Fruit fly (Drosophila melanogaster): ENCODE measurements around the gene CG10555.
A peak's percentile ranks its signal among the peaks of the same experiment; 100 is the strongest.

The CG10555 gene

dm6 chrX:8412197-8413160 lies 13.7 kb downstream of the CG10555 start (continued):
- no peak for TF ChIP-seq CG1832 (GFP tag; optimal IDR thresholded peaks at IDR 0.05)
- no peak for TF ChIP-seq unc-4 (GFP tag; IDR thresholded peaks at IDR 0.05; ENCODE audit: partially characterized antibody)
- TF ChIP-seq fu2 (GFP tag; optimal IDR thresholded peaks at IDR 0.05) = no peak
- TF ChIP-seq Fer1 (GFP tag; optimal IDR thresholded peaks at IDR 0.05) = no peak
- TF ChIP-seq p53 (GFP tag; optimal IDR thresholded peaks at IDR 0.05) = no peak
- TF ChIP-seq chinmo (GFP tag; IDR thresholded peaks at IDR 0.05; ENCODE audit: partially characterized antibody) = peak; percentile 92
- TF ChIP-seq Hr51 (GFP tag; optimal IDR thresholded peaks at IDR 0.05) = no peak
- no peak for TF ChIP-seq Dbx (GFP tag; IDR thresholded peaks at IDR 0.05)
- TF ChIP-seq CG15269 (tag; optimal IDR thresholded peaks at IDR 0.05) = peak; percentile 9
- TF ChIP-seq Asciz (GFP tag; optimal IDR thresholded peaks at IDR 0.05) = no peak
- 0 out of 2 replicates have a peak, but pooled peaks have one; percentile 11 for TF ChIP-seq CG32767 (GFP tag; IDR thresholded peaks at IDR 0.05)
- TF ChIP-seq CG12659 (GFP tag; optimal IDR thresholded peaks at IDR 0.05) = no peak
- TF ChIP-seq CG8281 (tag; optimal IDR thresholded peaks at IDR 0.05) = no peak
- TF ChIP-seq lola (GFP tag; optimal IDR thresholded peaks at IDR 0.05) = no peak
- TF ChIP-seq ERR (GFP tag; optimal IDR thresholded peaks at IDR 0.05) = no peak
- TF ChIP-seq shn (GFP tag; optimal IDR thresholded peaks at IDR 0.05) = no peak
- TF ChIP-seq mam (GFP tag; optimal IDR thresholded peaks at IDR 0.05) = no peak
- no peak for TF ChIP-seq lilli (GFP tag; optimal IDR thresholded peaks at IDR 0.05)
- no peak for TF ChIP-seq CTCF (GFP tag; optimal IDR thresholded peaks at IDR 0.05)
- peak; percentile 83 for TF ChIP-seq cg (GFP tag; optimal IDR thresholded peaks at IDR 0.05)
- TF ChIP-seq Elba2 (GFP tag; optimal IDR thresholded peaks at IDR 0.05) = no peak
- TF ChIP-seq Poxn (GFP tag; IDR thresholded peaks at IDR 0.05) = no peak
- TF ChIP-seq br (optimal IDR thresholded peaks at IDR 0.05) = no peak
- no peak for TF ChIP-seq Abd-B (GFP tag; optimal IDR thresholded peaks at IDR 0.05)
- no peak for TF ChIP-seq CG12942 (GFP tag; optimal IDR thresholded peaks at IDR 0.05)
- no peak for TF ChIP-seq CG18764 (GFP tag; optimal IDR thresholded peaks at IDR 0.05)
- TF ChIP-seq gce (GFP tag; IDR thresholded peaks at IDR 0.05) = no peak
- TF ChIP-seq Sin3A (optimal IDR thresholded peaks at IDR 0.05) = no peak
- TF ChIP-seq Side (GFP tag; optimal IDR thresholded peaks at IDR 0.05) = no peak
- no peak for TF ChIP-seq H2.0 (GFP tag; IDR thresholded peaks at IDR 0.05)
- no peak for TF ChIP-seq vfl (GFP tag; optimal IDR thresholded peaks at IDR 0.05)
- TF ChIP-seq bcd (GFP tag; optimal IDR thresholded peaks at IDR 0.05) = no peak
- peak; percentile 67 for TF ChIP-seq crol (GFP tag; IDR thresholded peaks at IDR 0.05)
- no peak for TF ChIP-seq dysf (GFP tag; IDR thresholded peaks at IDR 0.05)
- TF ChIP-seq Xrp1 (GFP tag; IDR thresholded peaks at IDR 0.05) = no peak
- no peak for TF ChIP-seq psq (GFP tag; optimal IDR thresholded peaks at IDR 0.05)
- TF ChIP-seq CG3065 (GFP tag; optimal IDR thresholded peaks at IDR 0.05) = no peak
- TF ChIP-seq CG6765 (GFP tag; optimal IDR thresholded peaks at IDR 0.05) = no peak
- no peak for TF ChIP-seq luna (GFP tag; optimal IDR thresholded peaks at IDR 0.05)
- no peak for TF ChIP-seq CG7786 (GFP tag; optimal IDR thresholded peaks at IDR 0.05)
- no peak for TF ChIP-seq CG3847 (GFP tag; IDR thresholded peaks at IDR 0.05)
- no peak for TF ChIP-seq ind (GFP tag; optimal IDR thresholded peaks at IDR 0.05)
- no peak for TF ChIP-seq CG8089 (GFP tag; optimal IDR thresholded peaks at IDR 0.05)
- TF ChIP-seq CG14860 (GFP tag; IDR thresholded peaks at IDR 0.05; ENCODE audit: partially characterized antibody) = no peak
- TF ChIP-seq tll (GFP tag; optimal IDR thresholded peaks at IDR 0.05) = no peak
- TF ChIP-seq dm (GFP tag; optimal IDR thresholded peaks at IDR 0.05) = no peak
- TF ChIP-seq gsb-n (tag; optimal IDR thresholded peaks at IDR 0.05) = no peak
- TF ChIP-seq CG6854 (GFP tag; optimal IDR thresholded peaks at IDR 0.05) = peak; percentile 9
- TF ChIP-seq salm (tag; optimal IDR thresholded peaks at IDR 0.05) = no peak
- TF ChIP-seq chm (GFP tag; IDR thresholded peaks at IDR 0.05) = no peak
